Worm (Caenorhabditis elegans) whole organism, L4 larva: ENCODE data around the gene M176.16.

Experiments used
- D1046.2 ChIP-seq: fragments of 200-800 bp; sonication (Bioruptor generic); IDR thresholded peaks from 2 replicates; pipeline ENCODE4 v1.3.6; 2022; ENCODE audit warnings: missing genetic modification characterization, missing compliant biosample characterization
- lin-13 ChIP-seq: fragments of 150-350 bp; optimal IDR thresholded peaks from 2 replicates; lab custom pipeline; 2014; ENCODE audit warnings: missing biosample characterization, missing genetic modification reagents, missing genetic modification characterization

DNA sequence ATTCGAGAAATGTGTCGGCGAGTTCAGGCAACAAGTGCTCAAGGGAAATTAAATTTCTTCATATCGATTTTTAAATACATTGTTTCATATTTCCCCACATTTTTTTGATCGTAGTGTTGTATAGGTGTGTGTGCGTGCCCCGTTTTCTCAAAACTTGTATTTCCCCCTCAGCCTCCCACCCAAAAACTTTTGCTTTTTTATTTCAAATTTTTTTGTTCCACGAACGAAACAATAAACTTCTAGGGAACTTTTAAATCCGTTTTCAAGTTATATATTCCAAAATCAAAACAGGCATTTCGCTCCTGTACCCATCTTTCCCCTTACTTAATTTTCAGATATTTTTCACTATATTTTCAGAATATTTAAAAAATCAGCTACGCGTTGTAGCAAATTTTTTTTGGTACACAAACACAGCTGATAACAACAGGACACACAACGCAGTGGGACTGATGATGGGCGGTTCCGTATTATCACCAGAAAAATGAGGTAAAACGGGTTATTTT, at the start of gene M176.16, which contains the start of gene M176.4:
- TF ChIP-seq D1046.2 (GFP tag; lab: Robert Waterston, UW): no peak
- no peak for TF ChIP-seq lin-13
